Fruit fly (Drosophila melanogaster) whole organism, embryonic: Measurements from ENCODE around the gene CG4467.

Experiments
- Atf6 ChIP-seq: fragments of 200-800 bp; sonication (Bioruptor generic); IDR thresholded peaks from 2 replicates; pipeline ENCODE4 v1.3.6; 2022; ENCODE audit warnings: missing biosample characterization, missing genetic modification characterization
- CG11456 ChIP-seq: fragments of 200-800 bp; sonication (Bioruptor generic); IDR thresholded peaks from 3 replicates; pipeline ENCODE4 v1.3.6; 2022; ENCODE audit warnings: missing biosample characterization, missing genetic modification characterization
- CG12659 ChIP-seq: fragments of 200-800 bp; sonication (Bioruptor generic); optimal IDR thresholded peaks from 3 replicates; lab custom pipeline; 2017; ENCODE audit warnings: mild to moderate bottlenecking, missing biosample characterization, missing genetic modification reagents, missing genetic modification characterization
- CG13287 ChIP-seq: fragments of 200-800 bp; sonication (Bioruptor generic); IDR thresholded peaks from 2 replicates; pipeline ENCODE4 v1.3.6; 2022; ENCODE audit warnings: missing biosample characterization, missing genetic modification characterization; ENCODE audit not compliant: partially characterized antibody
- CG13624 ChIP-seq: fragments of 200-800 bp; sonication (Bioruptor generic); optimal IDR thresholded peaks from 2 replicates; lab custom pipeline; 2016; ENCODE audit warnings: missing biosample characterization, missing genetic modification characterization
- CG16863 ChIP-seq: fragments of 200-800 bp; sonication (Bioruptor generic); optimal IDR thresholded peaks from 3 replicates; lab custom pipeline; 2016; ENCODE audit warnings: missing biosample characterization, missing genetic modification characterization
- CG30403 ChIP-seq: fragments of 200-800 bp; sonication (Bioruptor generic); optimal IDR thresholded peaks from 3 replicates; lab custom pipeline; 2016; ENCODE audit warnings: missing biosample characterization, missing genetic modification characterization
- CG34224 ChIP-seq: fragments of 200-800 bp; sonication (Bioruptor generic); IDR thresholded peaks from 3 replicates; pipeline ENCODE4 v1.3.6; 2022; ENCODE audit warnings: missing biosample characterization, missing genetic modification characterization; ENCODE audit not compliant: partially characterized antibody
- CG43689 ChIP-seq: fragments of 200-800 bp; sonication (Bioruptor generic); IDR thresholded peaks from 2 replicates; pipeline ENCODE4 v1.3.6; 2022; ENCODE audit warnings: missing biosample characterization, missing genetic modification characterization
- CG4424 ChIP-seq: fragments of 200-800 bp; sonication (Bioruptor generic); optimal IDR thresholded peaks from 3 replicates; lab custom pipeline; 2016; ENCODE audit warnings: missing biosample characterization, missing genetic modification characterization
- CG5180 ChIP-seq: fragments of 200-800 bp; sonication (Bioruptor generic); optimal IDR thresholded peaks from 3 replicates; lab custom pipeline; 2017; ENCODE audit warnings: missing biosample characterization, missing genetic modification characterization, mild to moderate bottlenecking, moderate library complexity, missing genetic modification reagents
- CG7372 ChIP-seq: fragments of 200-800 bp; sonication (Bioruptor generic); IDR thresholded peaks from 2 replicates; pipeline ENCODE4 v1.3.6; 2022; ENCODE audit warnings: missing biosample characterization, missing genetic modification characterization
- CG8478 ChIP-seq: fragments of >200 bp; optimal IDR thresholded peaks from 2 replicates; lab custom pipeline; 2018
- CG9876 ChIP-seq: fragments of 200-800 bp; sonication (Bioruptor generic); optimal IDR thresholded peaks from 2 replicates; lab custom pipeline; 2016; ENCODE audit warnings: missing biosample characterization, missing genetic modification characterization
- Deaf1 ChIP-seq: fragments of 200-800 bp; optimal IDR thresholded peaks from 3 replicates; lab custom pipeline; 2019; ENCODE audit warnings: missing biosample characterization, mild to moderate bottlenecking, missing genetic modification characterization, moderate library complexity
- Dek ChIP-seq: fragments of 200-800 bp; sonication (Bioruptor generic); optimal IDR thresholded peaks from 3 replicates; lab custom pipeline; 2019; ENCODE audit warnings: missing biosample characterization, mild to moderate bottlenecking, missing genetic modification characterization, moderate library complexity
- Drgx ChIP-seq: fragments of 200-800 bp; sonication (Bioruptor generic); IDR thresholded peaks from 2 replicates; pipeline ENCODE4 v1.3.6; 2022; ENCODE audit warnings: missing biosample characterization, missing genetic modification characterization
- H2.0 ChIP-seq: fragments of 200-800 bp; sonication (Bioruptor generic); IDR thresholded peaks from 2 replicates; pipeline ENCODE4 v1.3.6; 2022; ENCODE audit warnings: missing biosample characterization, missing genetic modification characterization
- HHEX ChIP-seq: fragments of 200-800 bp; sonication (Bioruptor generic); optimal IDR thresholded peaks from 3 replicates; lab custom pipeline; 2017; ENCODE audit warnings: missing biosample characterization, mild to moderate bottlenecking, missing genetic modification characterization, missing genetic modification reagents
- Hr3 ChIP-seq: fragments of 200-800 bp; sonication (Bioruptor generic); optimal IDR thresholded peaks from 3 replicates; lab custom pipeline; 2016; ENCODE audit warnings: missing biosample characterization, missing genetic modification characterization
- Kr ChIP-seq: fragments of 200-800 bp; sonication (Bioruptor generic); optimal IDR thresholded peaks from 2 replicates; lab custom pipeline; 2017; ENCODE audit warnings: missing biosample characterization, mild to moderate bottlenecking, missing genetic modification characterization
- Scr ChIP-seq: fragments of 200-800 bp; sonication (Bioruptor generic); IDR thresholded peaks from 2 replicates; pipeline ENCODE4 v1.3.6; 2022; ENCODE audit warnings: missing biosample characterization, missing genetic modification characterization; ENCODE audit not compliant: partially characterized antibody
- Ssrp ChIP-seq: fragments of 200-800 bp; sonication (Bioruptor generic); optimal IDR thresholded peaks from 2 replicates; lab custom pipeline; 2018; ENCODE audit warnings: missing biosample characterization, mild to moderate bottlenecking, missing genetic modification characterization, moderate library complexity
- Xbp1 ChIP-seq: fragments of 200-800 bp; sonication (Bioruptor generic); optimal IDR thresholded peaks from 3 replicates; lab custom pipeline; 2016; ENCODE audit warnings: missing biosample characterization, mild to moderate bottlenecking, missing genetic modification characterization
- ab ChIP-seq: fragments of 200-800 bp; sonication (Bioruptor generic); optimal IDR thresholded peaks from 2 replicates; lab custom pipeline; 2016; ENCODE audit warnings: missing biosample characterization, missing genetic modification characterization
- bbx ChIP-seq: fragments of 200-800 bp; sonication (Bioruptor generic); IDR thresholded peaks from 2 replicates; pipeline ENCODE4 v1.3.6; 2022; ENCODE audit warnings: missing biosample characterization, missing genetic modification characterization; ENCODE audit not compliant: partially characterized antibody
- bowl ChIP-seq: fragments of 200-800 bp; sonication (Bioruptor generic); IDR thresholded peaks from 2 replicates; pipeline ENCODE4 v1.3.6; 2022; ENCODE audit warnings: missing biosample characterization, missing genetic modification characterization
- ci ChIP-seq: fragments of 200-800 bp; sonication (Bioruptor generic); IDR thresholded peaks from 3 replicates; pipeline ENCODE4 v1.3.6; 2022; ENCODE audit warnings: missing biosample characterization, missing genetic modification characterization
- dmrt11E ChIP-seq: fragments of 200-800 bp; sonication (Bioruptor generic); optimal IDR thresholded peaks from 3 replicates; lab custom pipeline; 2018; ENCODE audit warnings: missing biosample characterization, mild to moderate bottlenecking, missing genetic modification characterization, moderate library complexity
- dmrt99B ChIP-seq: fragments of 200-800 bp; sonication (Bioruptor generic); optimal IDR thresholded peaks from 2 replicates; lab custom pipeline; 2018; ENCODE audit warnings: missing biosample characterization, mild to moderate bottlenecking, missing genetic modification characterization, moderate library complexity
- ems ChIP-seq: fragments of 200-800 bp; sonication (Bioruptor generic); optimal IDR thresholded peaks from 3 replicates; lab custom pipeline; 2016; ENCODE audit warnings: missing biosample characterization, missing genetic modification characterization
- gem ChIP-seq: fragments of 200-800 bp; sonication (Bioruptor generic); optimal IDR thresholded peaks from 2 replicates; lab custom pipeline; 2019; ENCODE audit warnings: missing biosample characterization, mild to moderate bottlenecking, missing genetic modification characterization, moderate library complexity
- inv ChIP-seq: fragments of 200-800 bp; sonication (Bioruptor generic); IDR thresholded peaks from 2 replicates; pipeline ENCODE4 v1.3.6; 2022; ENCODE audit warnings: missing biosample characterization, missing genetic modification characterization; ENCODE audit not compliant: partially characterized antibody
- nmo ChIP-seq: fragments of 200-800 bp; sonication (Bioruptor generic); optimal IDR thresholded peaks from 2 replicates; lab custom pipeline; 2018; ENCODE audit warnings: missing biosample characterization, mild to moderate bottlenecking, missing genetic modification characterization, moderate library complexity
- oc ChIP-seq: fragments of 200-800 bp; sonication (Bioruptor generic); optimal IDR thresholded peaks from 2 replicates; lab custom pipeline; 2018; ENCODE audit warnings: missing biosample characterization, mild to moderate bottlenecking, missing genetic modification characterization, moderate library complexity
- sc ChIP-seq, 3 experiments: fragments of >200 bp in 2 of 3; fragments of 200-800 bp in 1 of 3; sonication (Bioruptor generic) in 1 of 3; optimal IDR thresholded peaks; 2 replicates in 2 of 3; 3 replicates in 1 of 3; lab custom pipeline; 2017; ENCODE audit warnings: mild to moderate bottlenecking in 1 of 3, missing biosample characterization in 1 of 3, missing genetic modification characterization in 1 of 3, missing genetic modification reagents in 1 of 3
- twi ChIP-seq: fragments of 200-800 bp; optimal IDR thresholded peaks from 2 replicates; lab custom pipeline; 2019; ENCODE audit warnings: missing biosample characterization, mild to moderate bottlenecking, missing genetic modification characterization, moderate library complexity
- wdn ChIP-seq: fragments of 200-800 bp; sonication (Bioruptor generic); IDR thresholded peaks from 2 replicates; pipeline ENCODE4 v1.3.6; 2022; ENCODE audit warnings: missing biosample characterization, missing genetic modification characterization
- z ChIP-seq: fragments of 200-800 bp; sonication (Bioruptor generic); IDR thresholded peaks from 3 replicates; pipeline ENCODE4 v1.3.6; 2022; ENCODE audit warnings: missing biosample characterization, missing genetic modification characterization

CG4467 gene

DNA sequence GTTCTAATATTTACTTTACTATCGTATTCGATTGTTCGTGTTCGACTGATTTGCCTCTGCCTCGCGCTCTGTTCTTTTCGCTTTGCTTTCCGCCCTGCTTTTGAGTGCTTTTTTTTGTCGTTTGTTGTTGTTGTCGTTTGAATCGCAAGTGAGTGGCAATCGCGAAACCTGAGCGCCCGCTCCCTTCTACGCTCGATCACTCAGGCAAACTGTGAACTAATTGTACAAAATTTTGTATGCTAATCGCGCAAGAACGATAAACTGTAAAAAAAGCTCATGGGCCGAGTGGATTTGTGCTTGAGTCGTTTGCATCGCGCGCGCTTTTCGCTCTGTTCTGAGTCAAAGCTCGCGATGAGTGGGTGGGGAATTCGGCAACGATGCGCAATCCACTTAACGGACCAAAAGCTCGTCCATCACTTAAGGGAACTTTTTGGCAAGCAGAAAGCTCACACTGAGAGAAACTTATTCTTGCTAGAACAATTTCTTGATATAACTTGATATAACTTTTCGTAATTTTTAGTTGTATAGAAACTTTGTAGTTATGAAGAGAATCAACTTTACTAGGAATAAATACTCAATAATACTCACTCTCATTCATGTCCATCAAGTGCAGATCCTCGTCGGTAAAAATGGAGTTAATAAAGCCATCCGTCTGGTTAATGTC is 57.5 kb downstream of the CG4467 start (continued):
- TF ChIP-seq Dek (tag; lab: Kevin White, UChicago) (peak; percentile 13), CG13287 (GFP tag; lab: Robert Waterston, UW) (peak; percentile 36; the same call in 1 of the 2 replicates), ab (GFP tag; lab: Kevin White, UChicago) (no peak), CG13624 (GFP tag; lab: Kevin White, UChicago) (peak; percentile 43), ci (GFP tag; lab: Robert Waterston, UW) (0 out of 3 replicates have a peak, but pooled peaks have one; percentile 46), twi (tag; lab: Kevin White, UChicago) (no peak), CG12659 (GFP tag; lab: Kevin White, UChicago) (peak; percentile 26), Xbp1 (peak; percentile 17), CG16863 (GFP tag; lab: Kevin White, UChicago) (no peak), CG43689 (GFP tag; lab: Robert Waterston, UW) (no peak), bowl (GFP tag; lab: Robert Waterston, UW) (0 out of 2 replicates have a peak, but pooled peaks have one; percentile 21), oc (tag; lab: Kevin White, UChicago) (no peak), gem (peak; percentile 57), CG34224 (GFP tag; lab: Robert Waterston, UW) (peak; percentile 54), dmrt99B (tag; lab: Kevin White, UChicago) (peak; percentile 15), CG7372 (GFP tag; lab: Robert Waterston, UW) (0 out of 2 replicates have a peak, but pooled peaks have one; percentile 25), CG5180 (GFP tag; lab: Kevin White, UChicago) (peak; percentile 34), CG9876 (no peak), CG4424 (GFP tag; lab: Kevin White, UChicago) (peak; percentile 2), sc (optimal IDR thresholded peaks at IDR 0.05; lab: Kevin White, UChicago) (no peak), sc (GFP tag; optimal IDR thresholded peaks at IDR 0.05; lab: Kevin White, UChicago) (no peak), Deaf1 (peak; percentile 43), z (GFP tag; lab: Robert Waterston, UW) (peak; percentile 98), Hr3 (GFP tag; lab: Kevin White, UChicago) (no peak), Kr (GFP tag; lab: Kevin White, UChicago) (no peak), Scr (GFP tag; lab: Robert Waterston, UW) (peak; percentile 40; the same call in 1 of the 2 replicates), CG8478 (lab: Kevin White, UChicago) (no peak), CG11456 (GFP tag; lab: Robert Waterston, UW) (0 out of 3 replicates have a peak, but pooled peaks have one; percentile 24), Atf6 (peak; percentile 56; the same call in 1 of the 2 replicates), HHEX (peak; percentile 2), ems (GFP tag; lab: Kevin White, UChicago) (no peak), inv (0 out of 2 replicates have a peak, but pooled peaks have one; percentile 30), CG30403 (GFP tag; lab: Kevin White, UChicago) (peak; percentile 22), H2.0 (GFP tag; lab: Robert Waterston, UW) (peak; percentile 7; the same call in 1 of the 2 replicates), bbx (GFP tag; lab: Robert Waterston, UW) (0 out of 2 replicates have a peak, but pooled peaks have one; percentile 35), Ssrp (tag; lab: Kevin White, UChicago) (no peak), nmo (no peak), wdn (GFP tag; lab: Robert Waterston, UW) (peak; percentile 47), Drgx (GFP tag; lab: Robert Waterston, UW) (no peak), dmrt11E (tag; lab: Kevin White, UChicago) (no peak)
